Worm (Caenorhabditis elegans) whole organism, L1 larva: ENCODE data around the gene T24B8.3.

Experiments
- C34B4.2 ChIP-seq: sonication (generic microtip); optimal IDR thresholded peaks from 2 replicates; lab custom pipeline; 2017; ENCODE audit warnings: mild to moderate bottlenecking, missing genetic modification characterization, missing compliant biosample characterization
- aly-2 ChIP-seq: fragments of 150-350 bp; optimal IDR thresholded peaks from 2 replicates; lab custom pipeline; 2014; ENCODE audit warnings: missing biosample characterization, missing genetic modification characterization
- blmp-1 ChIP-seq: fragments of 150-350 bp; optimal IDR thresholded peaks from 2 replicates; lab custom pipeline; 2014; ENCODE audit warnings: missing biosample characterization, missing genetic modification characterization
- ceh-63 ChIP-seq: fragments of 200-800 bp; sonication (Bioruptor generic); optimal IDR thresholded peaks from 2 replicates; lab custom pipeline; 2018; ENCODE audit warnings: mild to moderate bottlenecking, missing genetic modification characterization, missing compliant biosample characterization
- ceh-8 ChIP-seq: fragments of 200-800 bp; sonication (Bioruptor generic); optimal IDR thresholded peaks from 2 replicates; lab custom pipeline; 2018; ENCODE audit warnings: mild to moderate bottlenecking, missing genetic modification characterization, moderate library complexity, missing compliant biosample characterization
- ceh-82 ChIP-seq, 3 experiments: fragments of 150-350 bp in 1 of 3; sonication (generic microtip) in 2 of 3; optimal IDR thresholded peaks; 2 replicates each; lab custom pipeline; 2014 to 2017; ENCODE audit warnings: missing biosample characterization in 3 of 3, missing genetic modification characterization in 3 of 3
- ceh-88 ChIP-seq: fragments of 200-800 bp; sonication (Bioruptor generic); IDR thresholded peaks from 2 replicates; pipeline ENCODE4 v1.3.6; 2022; ENCODE audit warnings: missing genetic modification characterization, missing compliant biosample characterization
- ceh-90 ChIP-seq: sonication (generic microtip); optimal IDR thresholded peaks from 2 replicates; lab custom pipeline; 2016; ENCODE audit warnings: missing genetic modification characterization, missing compliant biosample characterization
- ces-1 ChIP-seq: fragments of 150-350 bp; optimal IDR thresholded peaks from 2 replicates; lab custom pipeline; 2014; ENCODE audit warnings: missing biosample characterization, missing genetic modification reagents, missing genetic modification characterization
- dpl-1 ChIP-seq, 3 experiments: fragments of 150-350 bp in 2 of 3; sonication (generic microtip) in 1 of 3; optimal IDR thresholded peaks; 2 replicates each; lab custom pipeline; 2014 to 2017; ENCODE audit warnings: missing biosample characterization in 3 of 3, missing genetic modification characterization in 3 of 3, missing genetic modification reagents in 3 of 3
- efl-1 ChIP-seq, 4 experiments: fragments of 150-350 bp; optimal IDR thresholded peaks in 3 of 4; peaks in 1 of 4; 1 replicate in 1 of 4; 2 replicates in 3 of 4; lab custom pipeline; 2014; ENCODE audit warnings: missing biosample characterization in 2 of 4, missing genetic modification characterization in 2 of 4, missing genetic modification reagents in 2 of 4
- efl-3 ChIP-seq: fragments of 200-800 bp; sonication (Bioruptor generic); optimal IDR thresholded peaks from 2 replicates; lab custom pipeline; 2018; ENCODE audit warnings: mild to moderate bottlenecking, missing genetic modification characterization, missing compliant biosample characterization
- egl-13 ChIP-seq: sonication (generic microtip); optimal IDR thresholded peaks from 2 replicates; lab custom pipeline; 2016; ENCODE audit warnings: missing genotype, missing genetic modification reagents, missing genetic modification characterization, missing compliant biosample characterization
- egl-27 ChIP-seq, 2 experiments: fragments of 150-350 bp in 1 of 2; sonication (generic microtip); optimal IDR thresholded peaks; 3 replicates each; lab custom pipeline; 2017 to 2018; ENCODE audit warnings: missing biosample characterization in 2 of 2, missing genetic modification characterization in 2 of 2, missing genetic modification reagents in 2 of 2
- elt-2 ChIP-seq: sonication (generic microtip); optimal IDR thresholded peaks from 2 replicates; lab custom pipeline; 2016; ENCODE audit warnings: missing genetic modification characterization, mild to moderate bottlenecking, inconsistent platforms, missing compliant biosample characterization, missing genetic modification reagents
- elt-3 ChIP-seq, 6 experiments: fragments of 150-350 bp in 1 of 6; sonication (generic microtip); optimal IDR thresholded peaks; 2 replicates each; lab custom pipeline; 2017 to 2018; ENCODE audit warnings: missing biosample characterization in 6 of 6, missing genetic modification characterization in 6 of 6, inconsistent platforms in 1 of 6
- ets-5 ChIP-seq: fragments of 200-800 bp; sonication (Bioruptor generic); IDR thresholded peaks from 2 replicates; pipeline ENCODE4 v1.3.6; 2022; ENCODE audit warnings: missing genetic modification characterization, missing compliant biosample characterization
- fkh-10 ChIP-seq: sonication (generic microtip); optimal IDR thresholded peaks from 2 replicates; lab custom pipeline; 2017; ENCODE audit warnings: missing biosample characterization, missing genetic modification reagents, missing genetic modification characterization
- fkh-4 ChIP-seq: sonication (generic microtip); optimal IDR thresholded peaks from 2 replicates; lab custom pipeline; 2016; ENCODE audit warnings: missing compliant biosample characterization, missing genetic modification characterization, borderline replicate concordance
- fkh-8 ChIP-seq: sonication (generic microtip); optimal IDR thresholded peaks from 2 replicates; lab custom pipeline; 2016; ENCODE audit warnings: mild to moderate bottlenecking, missing genetic modification characterization, missing compliant biosample characterization
- fos-1 ChIP-seq: fragments of 150-350 bp; optimal IDR thresholded peaks from 2 replicates; lab custom pipeline; 2014; ENCODE audit warnings: missing biosample characterization, missing genetic modification characterization
- grh-1 ChIP-seq: fragments of 200-800 bp; sonication (Bioruptor generic); IDR thresholded peaks from 2 replicates; pipeline ENCODE4 v1.3.6; 2022; ENCODE audit warnings: missing genetic modification reagents, missing genetic modification characterization, missing compliant biosample characterization
- hlh-4 ChIP-seq: sonication (generic microtip); optimal IDR thresholded peaks from 2 replicates; lab custom pipeline; 2016; ENCODE audit warnings: mild to moderate bottlenecking, missing genetic modification characterization, missing compliant biosample characterization
- hpl-2 ChIP-seq: fragments of 150-350 bp; optimal IDR thresholded peaks from 2 replicates; lab custom pipeline; 2014; ENCODE audit warnings: missing biosample characterization, missing genetic modification reagents, missing genetic modification characterization
- isw-1 ChIP-seq: fragments of 200-800 bp; sonication (Bioruptor generic); IDR thresholded peaks from 2 replicates; pipeline ENCODE4 v1.3.6; 2022; ENCODE audit warnings: missing genetic modification characterization, missing compliant biosample characterization
- lin-13 ChIP-seq: fragments of 150-350 bp; optimal IDR thresholded peaks from 2 replicates; lab custom pipeline; 2014; ENCODE audit warnings: missing biosample characterization, missing genetic modification reagents, missing genetic modification characterization
- lin-35 ChIP-seq, 2 experiments: fragments of 150-350 bp; optimal IDR thresholded peaks; 2 replicates each; lab custom pipeline; 2014; ENCODE audit warnings: missing biosample characterization in 2 of 2, missing genetic modification characterization in 2 of 2, missing genetic modification reagents in 2 of 2
- lsy-2 ChIP-seq, 2 experiments: fragments of 150-350 bp; optimal IDR thresholded peaks; 2 replicates each; lab custom pipeline; 2014; ENCODE audit warnings: missing biosample characterization in 2 of 2, missing genetic modification characterization in 2 of 2
- mab-9 ChIP-seq: fragments of 200-800 bp; sonication (Bioruptor generic); IDR thresholded peaks from 2 replicates; pipeline ENCODE4 v1.3.6; 2022; ENCODE audit warnings: missing genetic modification reagents, missing genetic modification characterization, missing compliant biosample characterization
- mdl-1 ChIP-seq, 2 experiments: fragments of 150-350 bp; optimal IDR thresholded peaks; 2 replicates each; lab custom pipeline; 2014 to 2017; ENCODE audit warnings: missing biosample characterization in 2 of 2, missing genetic modification characterization in 2 of 2, inconsistent platforms in 1 of 2
- nhr-11 ChIP-seq: fragments of 150-350 bp; optimal IDR thresholded peaks from 2 replicates; lab custom pipeline; 2014; ENCODE audit warnings: missing biosample characterization, missing genetic modification characterization
- nhr-12 ChIP-seq: sonication (generic microtip); optimal IDR thresholded peaks from 2 replicates; lab custom pipeline; 2017; ENCODE audit warnings: missing biosample characterization, missing genetic modification characterization
- nhr-19 ChIP-seq: fragments of 200-800 bp; sonication (Bioruptor generic); conservative IDR thresholded peaks from 2 replicates; pipeline ENCODE4 v1.3.6; 2022; ENCODE audit warnings: missing genetic modification characterization, missing compliant biosample characterization
- nhr-237 ChIP-seq: fragments of 150-350 bp; optimal IDR thresholded peaks from 2 replicates; lab custom pipeline; 2014; ENCODE audit warnings: missing biosample characterization, missing genetic modification characterization
- nhr-47 ChIP-seq: sonication (generic microtip); optimal IDR thresholded peaks from 2 replicates; lab custom pipeline; 2016; ENCODE audit warnings: mild to moderate bottlenecking, missing genetic modification characterization, moderate library complexity, missing compliant biosample characterization
- nhr-71 ChIP-seq: sonication (generic microtip); optimal IDR thresholded peaks from 2 replicates; lab custom pipeline; 2016; ENCODE audit warnings: mild to moderate bottlenecking, missing genetic modification characterization, moderate library complexity, missing compliant biosample characterization
- nhr-76 ChIP-seq: sonication (generic microtip); optimal IDR thresholded peaks from 2 replicates; lab custom pipeline; 2017; ENCODE audit warnings: missing biosample characterization, missing genetic modification characterization
- nhr-77 ChIP-seq: fragments of 150-350 bp; optimal IDR thresholded peaks from 2 replicates; lab custom pipeline; 2014; ENCODE audit warnings: missing biosample characterization, missing genetic modification characterization
- nhr-84 ChIP-seq: sonication (generic microtip); optimal IDR thresholded peaks from 2 replicates; lab custom pipeline; 2017; ENCODE audit warnings: missing biosample characterization, missing genetic modification characterization
- nhr-85 ChIP-seq: sonication (generic microtip); peaks from one replicate; lab custom pipeline; 2016; ENCODE audit warnings: missing genetic modification characterization, inconsistent platforms, missing compliant biosample characterization
- pag-3 ChIP-seq: sonication (generic microtip); optimal IDR thresholded peaks from 2 replicates; lab custom pipeline; 2017; ENCODE audit warnings: missing genetic modification characterization, mild to moderate bottlenecking, missing compliant biosample characterization, antibody characterized with exemption, borderline replicate concordance; ENCODE audit not compliant: insufficient read depth
- skn-1 ChIP-seq: fragments of 150-350 bp; optimal IDR thresholded peaks from 2 replicates; lab custom pipeline; 2014; ENCODE audit warnings: missing biosample characterization, missing genetic modification characterization
- snpc-4 ChIP-seq: fragments of 150-350 bp; optimal IDR thresholded peaks from 2 replicates; lab custom pipeline; 2014; ENCODE audit warnings: missing biosample characterization, missing genetic modification characterization
- sox-4 ChIP-seq: sonication (generic microtip); optimal IDR thresholded peaks from 2 replicates; lab custom pipeline; 2016; ENCODE audit warnings: missing genetic modification characterization, missing compliant biosample characterization
- sup-37 ChIP-seq: fragments of 200-800 bp; sonication (Bioruptor generic); optimal IDR thresholded peaks from 2 replicates; lab custom pipeline; 2018; ENCODE audit warnings: mild to moderate bottlenecking, missing genetic modification characterization, missing compliant biosample characterization
- unc-130 ChIP-seq: fragments of 150-350 bp; optimal IDR thresholded peaks from 2 replicates; lab custom pipeline; 2017; ENCODE audit warnings: missing biosample characterization, missing genetic modification characterization, inconsistent platforms
- unc-62 ChIP-seq: fragments of 150-350 bp; optimal IDR thresholded peaks from 2 replicates; lab custom pipeline; 2014; ENCODE audit warnings: missing biosample characterization, missing genetic modification reagents, missing genetic modification characterization
- unc-86 ChIP-seq: sonication (generic microtip); optimal IDR thresholded peaks from 2 replicates; lab custom pipeline; 2016; ENCODE audit warnings: missing genetic modification characterization, missing compliant biosample characterization
- unc-98 ChIP-seq: fragments of 200-800 bp; sonication (Bioruptor generic); IDR thresholded peaks from 2 replicates; pipeline ENCODE4 v1.3.6; 2022; ENCODE audit warnings: missing genetic modification characterization, missing compliant biosample characterization
- vab-15 ChIP-seq: sonication (generic microtip); optimal IDR thresholded peaks from 2 replicates; lab custom pipeline; 2017; ENCODE audit warnings: missing genotype, mild to moderate bottlenecking, missing genetic modification characterization, missing compliant biosample characterization
- zag-1 ChIP-seq: fragments of 150-350 bp; optimal IDR thresholded peaks from 2 replicates; lab custom pipeline; 2014; ENCODE audit warnings: missing biosample characterization, missing genetic modification characterization
- zip-4 ChIP-seq: fragments of 200-800 bp; sonication (Bioruptor generic); optimal IDR thresholded peaks from 2 replicates; lab custom pipeline; 2018; ENCODE audit warnings: mild to moderate bottlenecking, missing genetic modification characterization, moderate library complexity, missing compliant biosample characterization
- ztf-4 ChIP-seq: fragments of 150-350 bp; optimal IDR thresholded peaks from 2 replicates; lab custom pipeline; 2014; ENCODE audit warnings: missing biosample characterization, missing genetic modification characterization

The T24B8.3 gene

DNA sequence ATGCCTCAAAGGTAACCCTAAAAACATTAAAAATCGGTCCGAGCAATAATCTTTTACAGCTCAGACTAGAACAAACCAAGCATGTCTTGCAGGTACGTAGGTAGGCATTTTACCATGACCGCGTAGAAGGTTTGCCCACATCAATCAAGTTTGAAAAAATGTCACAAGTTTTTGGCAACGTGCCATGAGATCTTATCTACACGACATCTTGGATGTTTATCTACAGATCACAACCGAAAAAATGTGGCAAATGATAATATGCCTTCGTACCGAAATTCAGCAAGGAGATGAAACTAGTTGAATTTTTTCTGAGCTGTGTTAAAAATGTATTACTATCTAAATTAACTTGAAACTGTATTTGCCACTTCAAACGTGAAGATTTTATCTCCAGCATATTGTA, 3.5 kb upstream of the T24B8.3 start:
- no peak for TF ChIP-seq hlh-4 (tag; lab: Kevin White, UChicago)
- no peak for TF ChIP-seq nhr-84 (tag; lab: Kevin White, UChicago)
- no peak for TF ChIP-seq fkh-8 (tag; lab: Kevin White, UChicago)
- TF ChIP-seq egl-27 (tag; optimal IDR thresholded peaks at IDR 0.05; lab: Kevin White, UChicago), result no peak
- TF ChIP-seq lin-13, result no peak
- no peak for TF ChIP-seq C34B4.2
- no peak for TF ChIP-seq nhr-76 (tag; lab: Kevin White, UChicago)
- TF ChIP-seq skn-1 (tag; lab: Kevin White, UChicago), result no peak
- TF ChIP-seq efl-1 (optimal IDR thresholded peaks at IDR 0.05; lab: Kevin White, UChicago), result no peak
- peak in 1 of 2 experiments; percentile 28 for TF ChIP-seq efl-1 (GFP tag; optimal IDR thresholded peaks at IDR 0.05 in 1 of 2; lab: Kevin White, UChicago)
- no peak for TF ChIP-seq dpl-1 (GFP tag; optimal IDR thresholded peaks at IDR 0.05; lab: Kevin White, UChicago)
- no peak for TF ChIP-seq vab-15
- TF ChIP-seq nhr-12 (tag; lab: Kevin White, UChicago), result no peak
- TF ChIP-seq zip-4 (GFP tag; lab: Kevin White, UChicago), result no peak
- TF ChIP-seq efl-3 (GFP tag; lab: Kevin White, UChicago), result peak; percentile 20
- no peak for TF ChIP-seq ceh-82 (tag; optimal IDR thresholded peaks at IDR 0.05; lab: Kevin White, UChicago)
- no peak for TF ChIP-seq nhr-237 (tag; lab: Kevin White, UChicago)
- no peak for TF ChIP-seq hpl-2 (GFP tag; lab: Kevin White, UChicago)
- no peak for TF ChIP-seq nhr-47 (tag; lab: Kevin White, UChicago)
- no peak for TF ChIP-seq ces-1 (GFP tag; lab: Kevin White, UChicago)
- TF ChIP-seq unc-62, result no peak
- no peak for TF ChIP-seq lin-35 (GFP tag; optimal IDR thresholded peaks at IDR 0.05; lab: Kevin White, UChicago)
- TF ChIP-seq ets-5 (GFP tag; lab: Robert Waterston, UW), result no peak
- no peak for TF ChIP-seq mab-9 (GFP tag; lab: Robert Waterston, UW)
- peak; percentile 32 for TF ChIP-seq pag-3 (tag; lab: Kevin White, UChicago)
- TF ChIP-seq nhr-19 (GFP tag; lab: Robert Waterston, UW), result no peak
- no peak for TF ChIP-seq grh-1 (GFP tag; lab: Robert Waterston, UW)
- TF ChIP-seq sox-4 (tag; lab: Kevin White, UChicago), result no peak
- no peak for TF ChIP-seq fkh-4
- no peak for TF ChIP-seq fkh-10 (GFP tag; lab: Kevin White, UChicago)
- TF ChIP-seq lsy-2 (tag; optimal IDR thresholded peaks at IDR 0.05; lab: Kevin White, UChicago), result peak in 1 of 2 experiments; percentile 20
- TF ChIP-seq elt-3 (tag; optimal IDR thresholded peaks at IDR 0.05; lab: Kevin White, UChicago), result peak in 1 of 6 experiments; percentile 62
- peak; percentile 91 for TF ChIP-seq nhr-85
- TF ChIP-seq snpc-4 (tag; lab: Kevin White, UChicago), result no peak
- TF ChIP-seq blmp-1 (tag; lab: Kevin White, UChicago), result no peak
- TF ChIP-seq unc-98 (GFP tag; lab: Robert Waterston, UW), result no peak
- no peak for TF ChIP-seq elt-2 (tag; lab: Kevin White, UChicago)
- no peak for TF ChIP-seq ceh-8 (GFP tag; lab: Kevin White, UChicago)
- no peak for TF ChIP-seq sup-37 (GFP tag; lab: Kevin White, UChicago)
- no peak for TF ChIP-seq fos-1 (tag; lab: Kevin White, UChicago)
- no peak for TF ChIP-seq unc-130
- TF ChIP-seq nhr-77, result no peak
- TF ChIP-seq nhr-71 (tag; lab: Kevin White, UChicago), result peak; percentile 45
- TF ChIP-seq egl-13, result no peak
- TF ChIP-seq ceh-63 (GFP tag; lab: Kevin White, UChicago), result no peak
- TF ChIP-seq zag-1 (tag; lab: Kevin White, UChicago), result no peak
- TF ChIP-seq ceh-88 (GFP tag; lab: Robert Waterston, UW), result no peak
- no peak for TF ChIP-seq isw-1 (GFP tag; lab: Robert Waterston, UW)
- TF ChIP-seq ceh-90 (tag; lab: Kevin White, UChicago), result no peak
- TF ChIP-seq unc-86 (tag; lab: Kevin White, UChicago), result no peak
- no peak for TF ChIP-seq aly-2 (tag; lab: Kevin White, UChicago)
- TF ChIP-seq nhr-11 (tag; lab: Kevin White, UChicago), result no peak
- no peak for TF ChIP-seq ztf-4 (tag; lab: Kevin White, UChicago)
- peak in 1 of 2 experiments; percentile 7 for TF ChIP-seq mdl-1 (tag; optimal IDR thresholded peaks at IDR 0.05; lab: Kevin White, UChicago)
